Worm (Caenorhabditis elegans): ENCODE measurements around the gene tceb-3.

The tceb-3 gene

ce11 chrII:10989180-10989579 lies 42.0 kb upstream of the tceb-3 start:
- TF ChIP-seq unc-3 (GFP tag; conservative IDR thresholded peaks at IDR 0.05) (no peak), unc-3 (tag; optimal IDR thresholded peaks at IDR 0.05) (no peak), pqm-1 (tag; optimal IDR thresholded peaks at IDR 0.05) (no peak), tbx-2 (tag; optimal IDR thresholded peaks at IDR 0.05) (peak; percentile 1)

ce11 chrII:10988575-10988974 lies 41.4 kb upstream of the tceb-3 start:
- TF ChIP-seq unc-55 (GFP tag; optimal IDR thresholded peaks at IDR 0.05) (peak; percentile 91), dve-1 (tag; optimal IDR thresholded peaks at IDR 0.05) (no peak)

- TF ChIP-seq rnt-1 (tag; optimal IDR thresholded peaks at IDR 0.05): no peak
- TF ChIP-seq K02D7.2 (tag; optimal IDR thresholded peaks at IDR 0.05): no peak
- no peak for TF ChIP-seq sox-4 (tag; optimal IDR thresholded peaks at IDR 0.05)
- no peak for TF ChIP-seq ceh-22 (tag; optimal IDR thresholded peaks at IDR 0.05)
- TF ChIP-seq K09A11.1 (tag; optimal IDR thresholded peaks at IDR 0.05; ENCODE audit: insufficient read depth): no peak
- no peak for TF ChIP-seq ttx-3 (tag; optimal IDR thresholded peaks at IDR 0.05)
- no peak for TF ChIP-seq ceh-30 (tag; optimal IDR thresholded peaks at IDR 0.05)
- peak; percentile 25 for TF ChIP-seq unc-55 (GFP tag; optimal IDR thresholded peaks at IDR 0.05)
Observed at ce11 chrII:10986461-10987090, 39.4 kb upstream of the tceb-3 start.

ce11 chrII:10982017-10982416 lies 34.8 kb upstream of the tceb-3 start:
- TF ChIP-seq unc-55 (GFP tag; optimal IDR thresholded peaks at IDR 0.05): peak; percentile 9
- TF ChIP-seq ceh-18 (tag; optimal IDR thresholded peaks at IDR 0.05): peak; percentile 3
- TF ChIP-seq pha-4 (tag; optimal IDR thresholded peaks at IDR 0.05): no peak

ce11 chrII:10975239-10975638 lies 28.0 kb upstream of the tceb-3 start, which contains the start of gene ptp-3:
ptp-3 (plus strand) TSS chrII:10975539.
- TF ChIP-seq ztf-16 (tag; optimal IDR thresholded peaks at IDR 0.05): no peak
- no peak for TF ChIP-seq pros-1 (tag; optimal IDR thresholded peaks at IDR 0.05)
- no peak for TF ChIP-seq pag-3 (tag; optimal IDR thresholded peaks at IDR 0.05; ENCODE audit: borderline replicate concordance)
- no peak for TF ChIP-seq unc-3 (GFP tag; conservative IDR thresholded peaks at IDR 0.05)
- TF ChIP-seq unc-3 (tag; optimal IDR thresholded peaks at IDR 0.05): no peak

- no peak for TF ChIP-seq hlh-15 (tag; optimal IDR thresholded peaks at IDR 0.05)
- no peak for TF ChIP-seq ceh-18 (tag; optimal IDR thresholded peaks at IDR 0.05)
- TF ChIP-seq unc-42 (tag; optimal IDR thresholded peaks at IDR 0.05): peak; percentile 77
- TF ChIP-seq hlh-6 (tag; optimal IDR thresholded peaks at IDR 0.05): no peak
Observed at ce11 chrII:10971677-10972076, 24.5 kb upstream of the tceb-3 start.

ce11 chrII:10970625-10971024 lies 23.4 kb upstream of the tceb-3 start:
- TF ChIP-seq madf-2 (tag; optimal IDR thresholded peaks at IDR 0.05) (no peak), nfya-1 (tag; optimal IDR thresholded peaks at IDR 0.05) (no peak), ceh-19 (GFP tag; optimal IDR thresholded peaks at IDR 0.05) (no peak), ahr-1 (tag; optimal IDR thresholded peaks at IDR 0.05) (no peak), che-1 (tag; optimal IDR thresholded peaks at IDR 0.05) (no peak), elt-2 (tag; optimal IDR thresholded peaks at IDR 0.05) (no peak), gmeb-2 (tag; optimal IDR thresholded peaks at IDR 0.05) (no peak), ets-4 (tag; optimal IDR thresholded peaks at IDR 0.05) (no peak), rnt-1 (tag; optimal IDR thresholded peaks at IDR 0.05) (no peak), ceh-30 (tag; optimal IDR thresholded peaks at IDR 0.05) (no peak), ama-1 (optimal IDR thresholded peaks at IDR 0.05) (no peak), ztf-16 (tag; optimal IDR thresholded peaks at IDR 0.05) (no peak), ceh-34 (tag; optimal IDR thresholded peaks at IDR 0.05) (no peak), unc-86 (tag; optimal IDR thresholded peaks at IDR 0.05) (no peak)
